Worm (Caenorhabditis elegans) whole organism, L2 larva: Measurements from ENCODE around the gene F38B6.4.

Source experiments
- aly-2 ChIP-seq: fragments of 150-350 bp; optimal IDR thresholded peaks from 2 replicates; lab custom pipeline; 2014; ENCODE audit warnings: missing biosample characterization, missing genetic modification characterization
- fos-1 ChIP-seq: fragments of 150-350 bp; optimal IDR thresholded peaks from 2 replicates; lab custom pipeline; 2014; ENCODE audit warnings: missing biosample characterization, missing genetic modification characterization
- lsy-2 ChIP-seq, 2 experiments: fragments of 150-350 bp in 1 of 2; sonication (generic microtip) in 1 of 2; optimal IDR thresholded peaks; 2 replicates each; lab custom pipeline; 2014 to 2017; ENCODE audit warnings: missing biosample characterization in 2 of 2, missing genetic modification characterization in 2 of 2
- mbf-1 ChIP-seq: sonication (generic microtip); optimal IDR thresholded peaks from 2 replicates; lab custom pipeline; 2017; ENCODE audit warnings: missing biosample characterization, missing genetic modification characterization
- unc-39 ChIP-seq: fragments of 150-350 bp; optimal IDR thresholded peaks from 2 replicates; lab custom pipeline; 2014; ENCODE audit warnings: missing biosample characterization, missing genetic modification characterization
- zag-1 ChIP-seq: fragments of 150-350 bp; optimal IDR thresholded peaks from 2 replicates; lab custom pipeline; 2014; ENCODE audit warnings: missing biosample characterization, missing genetic modification characterization
- ztf-11 ChIP-seq: sonication (generic microtip); optimal IDR thresholded peaks from 2 replicates; lab custom pipeline; 2017; ENCODE audit warnings: missing biosample characterization, missing genetic modification characterization

DNA sequence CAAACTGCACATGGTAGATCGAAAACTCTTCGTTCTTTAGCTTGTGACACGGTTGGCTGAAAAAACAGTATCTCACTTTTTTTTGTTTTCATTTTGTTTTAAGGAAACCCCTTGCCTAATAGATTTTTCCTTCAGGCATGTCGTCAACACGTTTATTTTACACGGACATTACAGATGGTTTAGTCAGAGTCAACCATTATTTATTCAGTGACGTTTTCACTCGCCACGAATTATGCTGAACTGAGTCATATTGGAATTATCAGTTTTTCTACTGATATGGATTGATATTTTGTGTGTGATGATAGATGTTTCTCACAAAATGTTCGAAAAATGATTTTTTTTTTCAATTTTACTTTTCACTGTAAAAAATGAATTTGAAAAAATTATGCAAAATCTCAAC is 7.2 kb upstream of the F38B6.4 start:
- TF ChIP-seq fos-1 (tag; lab: Kevin White, UChicago) = peak; percentile 96
- TF ChIP-seq ztf-11 = no peak
- TF ChIP-seq aly-2 (tag; lab: Kevin White, UChicago) = no peak
- no peak for TF ChIP-seq lsy-2 (tag; optimal IDR thresholded peaks at IDR 0.05; lab: Kevin White, UChicago)
- no peak for TF ChIP-seq unc-39 (tag; lab: Kevin White, UChicago)
- no peak for TF ChIP-seq mbf-1 (tag; lab: Kevin White, UChicago)
- no peak for TF ChIP-seq zag-1
